Comparison of ENCODE assay signal across 1 worm cellular context in genomic region chrX:9549657-9550369, ce11.
TF ChIP-seq lines count a peak whose summit lies in the region.

No protein-coding gene starts in this region.

TF ChIP-seq in whole organism, L2 larva, 48 proteins besides CTCF, POLR2A, EP300 and RAD21 (continued from another document):
- TF ChIP-seq ama-1 (optimal IDR thresholded peaks at IDR 0.05; lab: Kevin White, UChicago) (no peak), ztf-4 (tag; optimal IDR thresholded peaks at IDR 0.05; lab: Kevin White, UChicago) (no peak), dmd-4 (tag; optimal IDR thresholded peaks at IDR 0.05; lab: Kevin White, UChicago) (no peak), nhr-77 (tag; optimal IDR thresholded peaks at IDR 0.05; lab: Kevin White, UChicago) (no peak), sma-3 (GFP tag; optimal IDR thresholded peaks at IDR 0.05; lab: Kevin White, UChicago) (no peak), alr-1 (tag; optimal IDR thresholded peaks at IDR 0.05; lab: Kevin White, UChicago) (no peak), snpc-4 (tag; optimal IDR thresholded peaks at IDR 0.05; lab: Kevin White, UChicago) (no peak), blmp-1 (tag; optimal IDR thresholded peaks at IDR 0.05; lab: Kevin White, UChicago; ENCODE audit: insufficient read depth) (peak; percentile 42), sma-9 (GFP tag; optimal IDR thresholded peaks at IDR 0.05; lab: Kevin White, UChicago) (no peak), sma-9 (tag; optimal IDR thresholded peaks at IDR 0.05; lab: Kevin White, UChicago) (no peak), ceh-16 (tag; optimal IDR thresholded peaks at IDR 0.05; lab: Kevin White, UChicago) (no peak), elt-1 (tag; optimal IDR thresholded peaks at IDR 0.05; lab: Kevin White, UChicago) (no peak), lin-13 (GFP tag; optimal IDR thresholded peaks at IDR 0.05; lab: Kevin White, UChicago) (no peak), nhr-10 (tag; optimal IDR thresholded peaks at IDR 0.05; lab: Kevin White, UChicago) (no peak), gmeb-1 (tag; optimal IDR thresholded peaks at IDR 0.05; lab: Kevin White, UChicago) (no peak), unc-39 (tag; optimal IDR thresholded peaks at IDR 0.05; lab: Kevin White, UChicago) (no peak), unc-55 (GFP tag; optimal IDR thresholded peaks at IDR 0.05; lab: Kevin White, UChicago) (peak; percentile 43), peb-1 (tag; optimal IDR thresholded peaks at IDR 0.05; lab: Kevin White, UChicago) (no peak), nhr-21 (tag; optimal IDR thresholded peaks at IDR 0.05; lab: Kevin White, UChicago) (no peak), nhr-11 (tag; optimal IDR thresholded peaks at IDR 0.05; lab: Kevin White, UChicago) (no peak), Y55F3AM.14 (GFP tag; optimal IDR thresholded peaks at IDR 0.05; lab: Kevin White, UChicago) (peak; percentile 22), nhr-129 (tag; optimal IDR thresholded peaks at IDR 0.05; lab: Kevin White, UChicago) (peak; percentile 16), aly-2 (tag; optimal IDR thresholded peaks at IDR 0.05; lab: Kevin White, UChicago) (no peak)
